Worm (Caenorhabditis elegans) whole organism, L4 larva: ENCODE results near the gene K06H7.7.

Source experiments
- aly-2 ChIP-seq: sonication (generic microtip); optimal IDR thresholded peaks from 2 replicates; lab custom pipeline; 2018; ENCODE audit warnings: missing biosample characterization, missing genetic modification characterization
- ces-1 ChIP-seq: fragments of 150-350 bp; sonication (generic microtip); optimal IDR thresholded peaks from 4 replicates; lab custom pipeline; 2014; ENCODE audit warnings: missing biosample characterization, missing genetic modification reagents, missing genetic modification characterization
- daf-16 ChIP-seq, 3 experiments: sonication (generic microtip); optimal IDR thresholded peaks; 2 replicates each; lab custom pipeline; 2016 to 2017; ENCODE audit warnings: missing genetic modification characterization in 3 of 3, missing genetic modification reagents in 3 of 3, mild to moderate bottlenecking in 2 of 3, missing compliant biosample characterization in 2 of 3, missing biosample characterization in 1 of 3, moderate library complexity in 1 of 3
- daf-19 ChIP-seq: fragments of 200-800 bp; sonication (Bioruptor generic); conservative IDR thresholded peaks from 2 replicates; pipeline ENCODE4 v1.3.6; 2022; ENCODE audit warnings: missing genetic modification characterization, missing compliant biosample characterization
- hlh-30 ChIP-seq: sonication (generic microtip); optimal IDR thresholded peaks from 2 replicates; lab custom pipeline; 2017; ENCODE audit warnings: antibody characterized with exemption, mild to moderate bottlenecking, missing genetic modification characterization, missing compliant biosample characterization; ENCODE audit not compliant: insufficient read depth
- jun-1 ChIP-seq: fragments of 150-350 bp; optimal IDR thresholded peaks from 2 replicates; lab custom pipeline; 2014; ENCODE audit warnings: missing biosample characterization, missing genetic modification reagents, missing genetic modification characterization
- lin-1 ChIP-seq: fragments of 200-800 bp; sonication (Bioruptor generic); IDR thresholded peaks from 2 replicates; pipeline ENCODE4 v1.3.6; 2022; ENCODE audit warnings: missing genetic modification reagents, missing genetic modification characterization, missing compliant biosample characterization
- lin-13 ChIP-seq: fragments of 150-350 bp; optimal IDR thresholded peaks from 2 replicates; lab custom pipeline; 2014; ENCODE audit warnings: missing biosample characterization, missing genetic modification reagents, missing genetic modification characterization
- pha-4 ChIP-seq, 2 experiments: fragments of 150-350 bp in 1 of 2; fragments of 200-800 bp in 1 of 2; sonication (Bioruptor generic) in 1 of 2; IDR thresholded peaks in 1 of 2; optimal IDR thresholded peaks in 1 of 2; 2 replicates each; pipeline versions ENCODE4 v1.3.6 to Lab custom; 2014 to 2022; ENCODE audit warnings: missing genetic modification characterization in 2 of 2, missing genetic modification reagents in 2 of 2, missing biosample characterization in 1 of 2, missing compliant biosample characterization in 1 of 2
- php-3 ChIP-seq: fragments of 200-800 bp; sonication (Bioruptor generic); IDR thresholded peaks from 2 replicates; pipeline ENCODE4 v1.3.6; 2022; ENCODE audit warnings: missing genetic modification reagents, missing genetic modification characterization, missing compliant biosample characterization
- snpc-4 ChIP-seq: fragments of 150-350 bp; optimal IDR thresholded peaks from 2 replicates; lab custom pipeline; 2014; ENCODE audit warnings: missing biosample characterization, missing genetic modification characterization

DNA sequence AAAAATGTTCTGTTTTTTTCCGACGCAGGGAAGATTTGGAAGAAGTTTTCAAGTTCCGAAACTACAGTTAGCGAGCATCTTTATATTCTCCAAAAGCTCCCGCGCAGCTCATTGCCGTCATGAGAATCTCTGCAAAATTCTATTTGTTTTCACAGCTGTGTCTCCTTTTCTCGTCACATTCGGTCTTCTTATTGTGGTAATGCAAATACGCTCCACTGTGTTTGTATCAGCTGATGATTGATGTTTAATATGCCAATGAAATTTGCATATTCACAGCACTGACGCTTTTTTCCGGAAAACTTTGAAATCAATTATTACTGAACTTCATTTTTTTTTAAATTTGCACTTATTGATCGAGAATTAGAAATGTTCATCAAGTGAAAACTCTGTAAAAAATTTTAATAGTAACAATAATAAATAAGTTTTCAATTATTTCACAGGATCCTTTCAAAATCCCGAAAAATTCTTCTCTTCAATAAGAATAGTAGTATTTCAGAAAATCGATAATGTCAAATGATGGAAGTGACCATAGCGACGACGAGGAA is 7.9 kb upstream of the K06H7.7 start, which contains the start of gene K06H7.2:
- TF ChIP-seq snpc-4 (tag; lab: Kevin White, UChicago) (no peak), lin-13 (GFP tag; lab: Kevin White, UChicago) (no peak), php-3 (GFP tag; lab: Robert Waterston, UW) (no peak), daf-19 (GFP tag; lab: Robert Waterston, UW) (no peak), pha-4 (GFP tag; IDR thresholded peaks at IDR 0.05; lab: Robert Waterston, UW) (no peak), pha-4 (tag; optimal IDR thresholded peaks at IDR 0.05; lab: Kevin White, UChicago) (peak; percentile 20), ces-1 (no peak), hlh-30 (tag; lab: Kevin White, UChicago) (peak; percentile 94), lin-1 (GFP tag; lab: Robert Waterston, UW) (no peak), jun-1 (tag; lab: Kevin White, UChicago) (no peak), daf-16 (GFP tag; optimal IDR thresholded peaks at IDR 0.05; lab: Kevin White, UChicago) (no peak), daf-16 (tag; optimal IDR thresholded peaks at IDR 0.05; lab: Kevin White, UChicago) (peak; percentile 9), aly-2 (tag; lab: Kevin White, UChicago) (no peak)
